Worm (Caenorhabditis elegans): ENCODE measurements around the gene nrx-1.

Gene nrx-1

DNA sequence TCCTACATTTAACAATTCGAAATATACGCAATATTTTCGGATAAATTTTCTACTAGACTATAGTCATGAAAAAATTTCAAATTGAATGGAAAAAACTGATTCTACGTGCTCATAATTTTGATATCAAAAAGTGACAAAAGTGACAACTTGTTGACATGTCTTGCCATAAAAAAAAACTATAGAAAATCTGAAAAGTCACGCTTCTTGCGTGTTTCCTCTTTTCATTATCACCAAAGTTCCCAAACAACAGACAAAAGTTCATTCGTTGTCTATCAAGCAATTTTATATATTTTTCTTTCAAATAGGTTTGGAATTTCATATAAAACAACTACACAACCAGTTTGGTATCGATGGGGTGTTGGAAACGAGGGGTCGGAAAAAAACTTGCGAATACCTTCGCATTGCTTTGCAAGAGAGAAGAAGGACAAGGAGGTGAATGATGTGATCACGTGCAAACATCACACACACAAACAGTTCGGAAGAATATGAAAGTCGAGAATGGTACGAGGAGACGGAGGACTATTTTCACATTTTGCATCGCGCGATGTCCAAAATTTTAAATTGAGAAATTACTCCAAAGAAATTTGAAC, 34.3 kb downstream of the nrx-1 start:
- TF ChIP-seq ztf-23 (GFP tag; IDR thresholded peaks at IDR 0.05), result no peak

DNA sequence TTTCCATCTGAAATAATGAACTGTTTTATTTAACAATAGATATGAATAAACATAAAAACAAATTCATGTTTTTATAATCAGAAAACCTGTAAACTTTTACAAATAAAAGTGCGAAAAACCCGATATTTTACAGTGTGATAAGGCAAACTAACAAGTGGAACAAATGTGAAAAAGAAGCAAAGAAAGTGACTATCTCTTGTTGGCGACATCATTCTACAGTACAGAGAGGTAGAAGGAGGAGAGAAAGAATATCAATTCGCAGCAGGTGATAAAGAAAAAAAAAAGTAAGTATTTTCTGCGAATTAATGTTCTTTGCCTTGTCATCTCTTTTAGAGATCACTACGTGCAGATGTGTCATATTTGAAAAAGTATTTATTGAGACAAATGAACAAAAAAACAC, 35.0 kb downstream of the nrx-1 start:
- no peak for TF ChIP-seq ztf-23 (GFP tag; IDR thresholded peaks at IDR 0.05)
- no peak for TF ChIP-seq flt-1 (GFP tag; IDR thresholded peaks at IDR 0.05)
- no peak for TF ChIP-seq ref-1 (GFP tag; conservative IDR thresholded peaks at IDR 0.05)
- TF ChIP-seq cog-1 (tag; optimal IDR thresholded peaks at IDR 0.05), result no peak
- TF ChIP-seq ztf-29 (GFP tag; IDR thresholded peaks at IDR 0.05), result no peak
- TF ChIP-seq T22C8.4 (GFP tag; IDR thresholded peaks at IDR 0.05), result no peak
- no peak for TF ChIP-seq tab-1 (GFP tag; IDR thresholded peaks at IDR 0.05)
- no peak for TF ChIP-seq klf-2 (GFP tag; conservative IDR thresholded peaks at IDR 0.05)
- TF ChIP-seq med-1 (GFP tag; optimal IDR thresholded peaks at IDR 0.05; ENCODE audit: insufficient read depth), result no peak

- TF ChIP-seq flt-1 (GFP tag; IDR thresholded peaks at IDR 0.05) (no peak), med-1 (GFP tag; optimal IDR thresholded peaks at IDR 0.05; ENCODE audit: insufficient read depth) (no peak), ztf-29 (GFP tag; IDR thresholded peaks at IDR 0.05) (no peak), ref-1 (GFP tag; conservative IDR thresholded peaks at IDR 0.05) (no peak), T22C8.4 (GFP tag; IDR thresholded peaks at IDR 0.05) (no peak), ztf-23 (GFP tag; IDR thresholded peaks at IDR 0.05) (no peak), tab-1 (GFP tag; IDR thresholded peaks at IDR 0.05) (no peak), cog-1 (tag; optimal IDR thresholded peaks at IDR 0.05) (no peak), klf-2 (GFP tag; conservative IDR thresholded peaks at IDR 0.05) (no peak)
These were observed 35.8 kb downstream of the nrx-1 start for ce11 chrV:10860526-10861037.

DNA sequence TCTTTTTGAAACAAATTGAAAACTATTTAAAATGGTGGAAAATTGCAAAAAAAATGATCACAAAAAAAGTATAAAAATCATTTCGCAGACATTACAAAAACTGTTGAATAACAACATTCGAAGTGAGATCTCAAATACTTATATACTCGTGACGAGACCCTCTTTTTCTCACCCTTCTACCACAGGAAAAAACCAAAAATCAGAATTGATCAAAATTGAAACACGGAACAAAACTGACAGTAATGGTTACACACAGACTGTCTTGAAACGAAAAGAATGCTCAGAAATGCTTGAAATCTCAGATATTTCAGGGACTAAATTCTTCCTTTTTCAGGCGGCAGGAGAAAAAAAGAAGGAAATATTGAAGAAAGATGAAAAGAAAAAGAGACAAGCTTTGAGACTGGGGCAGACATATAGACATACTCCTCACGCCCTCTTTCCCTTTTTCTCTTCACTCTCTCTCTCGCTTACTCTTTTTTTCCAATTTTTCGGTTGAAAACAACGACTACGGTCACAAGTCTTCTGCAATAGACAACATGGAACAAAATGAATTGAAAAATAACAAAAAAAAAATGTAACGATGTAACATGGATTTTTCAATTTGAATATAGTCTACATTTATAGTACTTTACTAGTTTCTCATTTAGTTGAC, 36.9 kb downstream of the nrx-1 start:
- no peak for TF ChIP-seq klf-2 (GFP tag; conservative IDR thresholded peaks at IDR 0.05)
- TF ChIP-seq tab-1 (GFP tag; IDR thresholded peaks at IDR 0.05), result no peak
- no peak for TF ChIP-seq med-1 (GFP tag; optimal IDR thresholded peaks at IDR 0.05; ENCODE audit: insufficient read depth)
- no peak for TF ChIP-seq cog-1 (tag; optimal IDR thresholded peaks at IDR 0.05)

ce11 chrV:10862457-10863097, 37.8 kb downstream of the nrx-1 start:
- TF ChIP-seq ztf-23 (GFP tag; IDR thresholded peaks at IDR 0.05) (no peak), klf-2 (GFP tag; conservative IDR thresholded peaks at IDR 0.05) (no peak), med-1 (GFP tag; optimal IDR thresholded peaks at IDR 0.05; ENCODE audit: insufficient read depth) (no peak), ztf-29 (GFP tag; IDR thresholded peaks at IDR 0.05) (no peak), T22C8.4 (GFP tag; IDR thresholded peaks at IDR 0.05) (no peak), cog-1 (tag; optimal IDR thresholded peaks at IDR 0.05) (no peak), ref-1 (GFP tag; conservative IDR thresholded peaks at IDR 0.05) (no peak)

DNA sequence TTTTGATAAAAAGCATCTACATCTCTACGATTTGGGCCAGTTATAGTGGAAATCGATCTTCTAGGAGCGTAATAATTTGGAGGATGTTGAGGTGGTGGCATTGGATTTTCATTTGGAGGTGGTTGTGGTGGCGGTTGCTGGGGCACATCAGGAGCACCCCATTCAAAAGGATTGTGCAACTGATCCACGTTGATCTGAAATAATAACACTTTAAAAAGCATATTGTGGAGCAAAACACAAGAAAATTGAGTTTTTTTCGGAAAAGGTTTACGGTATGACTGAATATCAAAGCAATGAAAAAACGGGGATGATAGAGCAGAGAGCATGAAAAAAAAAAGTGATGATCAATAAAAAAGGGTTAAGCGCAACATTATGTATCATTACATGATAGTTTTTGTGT, 40.8 kb downstream of the nrx-1 start, which contains the start of gene saeg-1:
TSS of gene saeg-1 (minus strand) at position 101 of the 400 bp plus-strand sequence.
- TF ChIP-seq klf-2 (GFP tag; conservative IDR thresholded peaks at IDR 0.05), result no peak
- TF ChIP-seq ztf-23 (GFP tag; IDR thresholded peaks at IDR 0.05), result no peak
- no peak for TF ChIP-seq cog-1 (tag; optimal IDR thresholded peaks at IDR 0.05)
- no peak for TF ChIP-seq med-1 (GFP tag; optimal IDR thresholded peaks at IDR 0.05; ENCODE audit: insufficient read depth)

- TF ChIP-seq flt-1 (GFP tag; IDR thresholded peaks at IDR 0.05), result peak; percentile 23; the same call in 1 of the 2 replicates
These were observed 41.5 kb downstream of the nrx-1 start for ce11 chrV:10866340-10866739.

DNA sequence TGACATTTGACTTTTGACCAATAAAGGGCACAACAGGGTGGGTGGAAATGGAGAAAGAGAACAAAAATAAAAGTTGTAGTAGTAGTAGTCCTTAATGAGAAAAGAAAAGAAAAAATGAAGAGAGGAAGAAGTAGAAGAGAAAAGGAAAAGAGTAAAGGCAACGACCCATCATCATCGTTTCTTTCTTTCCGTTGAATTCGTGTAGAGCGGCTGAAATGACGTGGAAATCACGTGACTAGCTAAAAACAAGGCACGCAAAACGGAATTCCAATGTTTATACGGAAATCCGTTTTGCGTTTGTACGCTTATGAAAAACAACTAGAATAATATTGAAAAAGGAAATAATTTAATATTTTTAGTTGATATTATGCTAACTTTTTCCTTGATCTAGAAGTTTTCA, 42.8 kb downstream of the nrx-1 start:
- TF ChIP-seq flt-1 (GFP tag; IDR thresholded peaks at IDR 0.05) (no peak), T22C8.4 (GFP tag; IDR thresholded peaks at IDR 0.05) (no peak), ref-1 (GFP tag; conservative IDR thresholded peaks at IDR 0.05) (no peak)

ce11 chrV:10870050-10870449, 45.2 kb downstream of the nrx-1 start:
- TF ChIP-seq med-1 (GFP tag; optimal IDR thresholded peaks at IDR 0.05; ENCODE audit: insufficient read depth), result no peak
- no peak for TF ChIP-seq ztf-23 (GFP tag; IDR thresholded peaks at IDR 0.05)
- no peak for TF ChIP-seq klf-2 (GFP tag; conservative IDR thresholded peaks at IDR 0.05)
- no peak for TF ChIP-seq ztf-29 (GFP tag; IDR thresholded peaks at IDR 0.05)
- TF ChIP-seq T22C8.4 (GFP tag; IDR thresholded peaks at IDR 0.05), result no peak
- TF ChIP-seq flt-1 (GFP tag; IDR thresholded peaks at IDR 0.05), result no peak
- TF ChIP-seq ref-1 (GFP tag; conservative IDR thresholded peaks at IDR 0.05), result no peak
- TF ChIP-seq tab-1 (GFP tag; IDR thresholded peaks at IDR 0.05), result no peak
- TF ChIP-seq cog-1 (tag; optimal IDR thresholded peaks at IDR 0.05), result no peak

DNA sequence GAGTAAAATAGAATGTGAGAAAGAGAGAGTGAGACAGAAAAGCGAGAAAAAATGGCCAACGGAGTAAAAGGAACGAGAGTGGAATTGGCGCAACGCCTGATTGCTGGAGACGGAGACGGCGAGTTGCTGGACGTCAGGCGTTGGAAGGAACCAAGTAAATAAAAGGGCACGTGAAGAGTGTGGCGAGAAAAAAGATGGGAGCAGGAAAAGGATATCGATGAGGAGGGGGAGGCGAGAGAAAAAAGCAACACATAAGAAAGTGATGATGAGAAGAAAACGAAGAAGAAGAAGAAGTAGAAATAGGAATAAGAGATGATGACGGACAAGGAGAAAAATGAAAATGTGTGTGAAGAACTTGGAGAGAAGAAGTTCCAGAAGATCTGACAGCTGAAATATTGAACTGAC, 46.6 kb downstream of the nrx-1 start:
- TF ChIP-seq flt-1 (GFP tag; IDR thresholded peaks at IDR 0.05), result no peak

DNA sequence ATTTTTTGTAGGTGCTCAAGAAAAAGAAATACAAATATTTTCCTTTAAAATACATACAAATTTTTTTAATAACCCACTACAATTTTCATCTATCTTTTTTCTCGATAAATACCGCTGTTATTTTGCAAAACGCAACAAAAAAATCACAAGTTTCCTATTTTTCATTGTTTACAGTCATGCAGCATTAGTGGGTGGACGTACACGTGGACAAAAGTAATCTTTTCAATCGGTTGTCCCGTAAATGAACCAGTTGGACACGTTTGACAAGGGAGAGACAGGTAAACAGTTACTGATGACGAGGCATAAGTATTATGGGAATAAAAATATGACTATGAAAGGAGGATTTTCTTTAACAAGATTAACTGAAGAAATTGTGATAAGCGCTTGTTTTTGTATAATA, 48.4 kb downstream of the nrx-1 start:
- TF ChIP-seq med-1 (GFP tag; optimal IDR thresholded peaks at IDR 0.05; ENCODE audit: insufficient read depth), result no peak
- no peak for TF ChIP-seq ref-1 (GFP tag; conservative IDR thresholded peaks at IDR 0.05)
- no peak for TF ChIP-seq cog-1 (tag; optimal IDR thresholded peaks at IDR 0.05)
- no peak for TF ChIP-seq klf-2 (GFP tag; conservative IDR thresholded peaks at IDR 0.05)
- TF ChIP-seq tab-1 (GFP tag; IDR thresholded peaks at IDR 0.05), result no peak
- TF ChIP-seq ztf-29 (GFP tag; IDR thresholded peaks at IDR 0.05), result no peak
- no peak for TF ChIP-seq T22C8.4 (GFP tag; IDR thresholded peaks at IDR 0.05)
- TF ChIP-seq ztf-23 (GFP tag; IDR thresholded peaks at IDR 0.05), result no peak
- no peak for TF ChIP-seq flt-1 (GFP tag; IDR thresholded peaks at IDR 0.05)

Measured in whole organism, midembryonic.